Fruit fly (Drosophila melanogaster): ENCODE results near the gene CG17364.

The CG17364 gene

dm6 chr3L:13993233-13993741 is at the start of gene CG17364:
TSS of gene CG17364 (minus strand) at chr3L:13993400.
- no peak for TF ChIP-seq Ets98B (GFP tag; IDR thresholded peaks at IDR 0.05)
- no peak for TF ChIP-seq fd96Ca (GFP tag; IDR thresholded peaks at IDR 0.05)

dm6 chr3L:14037655-14038644 is 44.8 kb upstream of the CG17364 start:
- TF ChIP-seq CG12605 (GFP tag; IDR thresholded peaks at IDR 0.05): peak; percentile 50
- no peak for TF ChIP-seq CG13204 (GFP tag; optimal IDR thresholded peaks at IDR 0.05)
- TF ChIP-seq D1 (tag; optimal IDR thresholded peaks at IDR 0.05): no peak
- TF ChIP-seq gl (tag; optimal IDR thresholded peaks at IDR 0.05): no peak
- TF ChIP-seq rn (GFP tag; IDR thresholded peaks at IDR 0.05): no peak
- TF ChIP-seq EcR (GFP tag; optimal IDR thresholded peaks at IDR 0.05): peak; percentile 67
- no peak for TF ChIP-seq Pif1A (GFP tag; optimal IDR thresholded peaks at IDR 0.05)
- TF ChIP-seq CG8301 (tag; optimal IDR thresholded peaks at IDR 0.05): no peak
- TF ChIP-seq CG9948 (tag; optimal IDR thresholded peaks at IDR 0.05): no peak
- no peak for TF ChIP-seq CG8159 (tag; optimal IDR thresholded peaks at IDR 0.05)
- no peak for TF ChIP-seq CG14655 (GFP tag; optimal IDR thresholded peaks at IDR 0.05)
- TF ChIP-seq Pif1B (GFP tag; optimal IDR thresholded peaks at IDR 0.05): no peak
- TF ChIP-seq fd96Ca (GFP tag; IDR thresholded peaks at IDR 0.05): 0 out of 3 replicates have a peak, but pooled peaks have one; percentile 29
- TF ChIP-seq Snoo (tag; optimal IDR thresholded peaks at IDR 0.05): peak; percentile 5
- TF ChIP-seq CG32121 (GFP tag; IDR thresholded peaks at IDR 0.05): no peak; the same call in 1 of the 2 replicates
- TF ChIP-seq CG34367 (tag; optimal IDR thresholded peaks at IDR 0.05): no peak
- TF ChIP-seq CG4496 (GFP tag; IDR thresholded peaks at IDR 0.05): peak; percentile 30; the same call in 1 of the 3 replicates
- no peak for TF ChIP-seq CG15710 (tag; optimal IDR thresholded peaks at IDR 0.05)
- TF ChIP-seq CG17806 (tag; optimal IDR thresholded peaks at IDR 0.05): no peak
- TF ChIP-seq Ets98B (GFP tag; IDR thresholded peaks at IDR 0.05): peak; percentile 64
- TF ChIP-seq CG10348 (GFP tag; IDR thresholded peaks at IDR 0.05): no peak

dm6 chr3L:14036867-14037313 is 43.7 kb upstream of the CG17364 start, which contains the start of gene Hsp110:
TSS of gene Hsp110 (plus strand) at chr3L:14037019.
- TF ChIP-seq CG12605 (GFP tag; IDR thresholded peaks at IDR 0.05): no peak
- no peak for TF ChIP-seq CG14655 (GFP tag; optimal IDR thresholded peaks at IDR 0.05)
- no peak for TF ChIP-seq rn (GFP tag; IDR thresholded peaks at IDR 0.05)
- no peak for TF ChIP-seq CG17806 (tag; optimal IDR thresholded peaks at IDR 0.05)
- no peak for TF ChIP-seq CG13204 (GFP tag; optimal IDR thresholded peaks at IDR 0.05)
- no peak for TF ChIP-seq CG15710 (tag; optimal IDR thresholded peaks at IDR 0.05)
- TF ChIP-seq CG8159 (tag; optimal IDR thresholded peaks at IDR 0.05): peak; percentile 12
- no peak for TF ChIP-seq CG10348 (GFP tag; IDR thresholded peaks at IDR 0.05)
- TF ChIP-seq CG4496 (GFP tag; IDR thresholded peaks at IDR 0.05): no peak
- no peak for TF ChIP-seq D1 (tag; optimal IDR thresholded peaks at IDR 0.05)
- no peak for TF ChIP-seq CG9948 (tag; optimal IDR thresholded peaks at IDR 0.05)
- 0 out of 3 replicates have a peak, but pooled peaks have one; percentile 24 for TF ChIP-seq fd96Ca (GFP tag; IDR thresholded peaks at IDR 0.05)
- no peak for TF ChIP-seq gl (tag; optimal IDR thresholded peaks at IDR 0.05)
- no peak for TF ChIP-seq Pif1A (GFP tag; optimal IDR thresholded peaks at IDR 0.05)
- peak; percentile 77 for TF ChIP-seq EcR (GFP tag; optimal IDR thresholded peaks at IDR 0.05)
- no peak for TF ChIP-seq Pif1B (GFP tag; optimal IDR thresholded peaks at IDR 0.05)
- no peak for TF ChIP-seq CG32121 (GFP tag; IDR thresholded peaks at IDR 0.05)
- TF ChIP-seq Snoo (tag; optimal IDR thresholded peaks at IDR 0.05): peak; percentile 14
- TF ChIP-seq CG8301 (tag; optimal IDR thresholded peaks at IDR 0.05): peak; percentile 16
- peak; percentile 37; the same call in 1 of the 2 replicates for TF ChIP-seq Ets98B (GFP tag; IDR thresholded peaks at IDR 0.05)
- TF ChIP-seq CG34367 (tag; optimal IDR thresholded peaks at IDR 0.05): no peak

dm6 chr3L:14034476-14034875 is 41.3 kb upstream of the CG17364 start, which contains the start of gene CG6661:
TSS of gene CG6661 (plus strand) at chr3L:14034776.
- TF ChIP-seq CG4496 (GFP tag; IDR thresholded peaks at IDR 0.05) (no peak), CG15710 (tag; optimal IDR thresholded peaks at IDR 0.05) (no peak), CG12605 (GFP tag; IDR thresholded peaks at IDR 0.05) (no peak), D1 (tag; optimal IDR thresholded peaks at IDR 0.05) (no peak)

dm6 chr3L:14031171-14032126 is 38.2 kb upstream of the CG17364 start, which contains the start of the genes CG6650 and endos:
TSS of gene CG6650 (plus strand) at chr3L:14031450.
TSS of gene endos (minus strand) at chr3L:14031706.
- TF ChIP-seq CG32121 (GFP tag; IDR thresholded peaks at IDR 0.05): peak; percentile 38; the same call in 1 of the 2 replicates
- TF ChIP-seq CG15710 (tag; optimal IDR thresholded peaks at IDR 0.05): peak; percentile 40
- TF ChIP-seq D1 (tag; optimal IDR thresholded peaks at IDR 0.05): no peak
- TF ChIP-seq Snoo (tag; optimal IDR thresholded peaks at IDR 0.05): peak; percentile 5
- TF ChIP-seq Pif1B (GFP tag; optimal IDR thresholded peaks at IDR 0.05): no peak
- peak; percentile 21 for TF ChIP-seq CG8159 (tag; optimal IDR thresholded peaks at IDR 0.05)
- peak; percentile 4 for TF ChIP-seq CG9948 (tag; optimal IDR thresholded peaks at IDR 0.05)
- no peak for TF ChIP-seq CG12605 (GFP tag; IDR thresholded peaks at IDR 0.05)
- TF ChIP-seq rn (GFP tag; IDR thresholded peaks at IDR 0.05): no peak
- no peak for TF ChIP-seq fd96Ca (GFP tag; IDR thresholded peaks at IDR 0.05)
- TF ChIP-seq gl (tag; optimal IDR thresholded peaks at IDR 0.05): peak; percentile 18
- peak; percentile 5 for TF ChIP-seq CG17806 (tag; optimal IDR thresholded peaks at IDR 0.05)
- TF ChIP-seq CG10348 (GFP tag; IDR thresholded peaks at IDR 0.05): no peak
- TF ChIP-seq Pif1A (GFP tag; optimal IDR thresholded peaks at IDR 0.05): no peak
- 0 out of 2 replicates have a peak, but pooled peaks have one; percentile 5 for TF ChIP-seq Ets98B (GFP tag; IDR thresholded peaks at IDR 0.05)
- peak; percentile 20 for TF ChIP-seq CG14655 (GFP tag; optimal IDR thresholded peaks at IDR 0.05)
- TF ChIP-seq CG8301 (tag; optimal IDR thresholded peaks at IDR 0.05): peak; percentile 47
- no peak for TF ChIP-seq EcR (GFP tag; optimal IDR thresholded peaks at IDR 0.05)
- TF ChIP-seq CG34367 (tag; optimal IDR thresholded peaks at IDR 0.05): no peak
- TF ChIP-seq CG4496 (GFP tag; IDR thresholded peaks at IDR 0.05): peak; percentile 51; the same call in 1 of the 3 replicates
- TF ChIP-seq CG13204 (GFP tag; optimal IDR thresholded peaks at IDR 0.05): peak; percentile 25
